Fruit fly (Drosophila melanogaster) whole organism, embryonic: ENCODE measurements around the gene Myo95E.
A peak's percentile ranks its signal among the peaks of the same experiment; 100 is the strongest.

Source experiments
- Aef1 ChIP-seq: fragments of 200-800 bp; sonication (Bioruptor generic); IDR thresholded peaks from 3 replicates; pipeline ENCODE4 v1.3.6; 2022; ENCODE audit warnings: missing biosample characterization, missing genetic modification characterization
- Awh ChIP-seq: fragments of 200-800 bp; sonication (Bioruptor generic); IDR thresholded peaks from 2 replicates; pipeline ENCODE4, ENCODE4 v1.3.6; 2022; ENCODE audit warnings: missing biosample characterization, missing genetic modification characterization
- Bdp1 ChIP-seq: fragments of 200-800 bp; sonication (Bioruptor generic); optimal IDR thresholded peaks from 3 replicates; lab custom pipeline; 2016; ENCODE audit warnings: missing biosample characterization, missing genetic modification characterization
- CG10209 ChIP-seq: fragments of 200-800 bp; sonication (Bioruptor generic); optimal IDR thresholded peaks from 3 replicates; lab custom pipeline; 2017; ENCODE audit warnings: missing biosample characterization, mild to moderate bottlenecking, missing genetic modification characterization, missing genetic modification reagents
- CG10462 ChIP-seq: fragments of 200-800 bp; sonication (Bioruptor generic); optimal IDR thresholded peaks from 2 replicates; lab custom pipeline; 2016; ENCODE audit warnings: missing biosample characterization, missing genetic modification characterization
- CG10565 ChIP-seq: fragments of 200-800 bp; sonication (Bioruptor generic); optimal IDR thresholded peaks from 3 replicates; lab custom pipeline; 2016; ENCODE audit warnings: missing biosample characterization, mild to moderate bottlenecking, missing genetic modification characterization
- CG11085 ChIP-seq: fragments of 200-800 bp; sonication (Bioruptor generic); IDR thresholded peaks from 2 replicates; pipeline ENCODE4 v1.3.6; 2022; ENCODE audit warnings: missing biosample characterization, missing genetic modification characterization
- CG12071 ChIP-seq: fragments of 200-800 bp; sonication (Bioruptor generic); optimal IDR thresholded peaks from 3 replicates; lab custom pipeline; 2018; ENCODE audit warnings: missing biosample characterization, mild to moderate bottlenecking, missing genetic modification characterization
- CG12391 ChIP-seq: fragments of 200-800 bp; sonication (Bioruptor generic); optimal IDR thresholded peaks from 3 replicates; lab custom pipeline; 2018; ENCODE audit warnings: missing biosample characterization, mild to moderate bottlenecking, missing genetic modification characterization, moderate library complexity
- CG12744 ChIP-seq: fragments of 200-800 bp; sonication (Bioruptor generic); optimal IDR thresholded peaks from 2 replicates; lab custom pipeline; 2016; ENCODE audit warnings: missing biosample characterization, missing genetic modification characterization
- CG12942 ChIP-seq: fragments of 200-800 bp; sonication (Bioruptor generic); optimal IDR thresholded peaks from 3 replicates; lab custom pipeline; 2016; ENCODE audit warnings: missing biosample characterization, missing genetic modification characterization
- CG13123 ChIP-seq: fragments of 200-800 bp; sonication (Bioruptor generic); optimal IDR thresholded peaks from 2 replicates; lab custom pipeline; 2016; ENCODE audit warnings: missing biosample characterization, missing genetic modification characterization
- CG13775 ChIP-seq: fragments of 200-800 bp; sonication (Bioruptor generic); optimal IDR thresholded peaks from 3 replicates; lab custom pipeline; 2017; ENCODE audit warnings: missing biosample characterization, mild to moderate bottlenecking, missing genetic modification characterization
- CG15073 ChIP-seq: fragments of 200-800 bp; sonication (Bioruptor generic); optimal IDR thresholded peaks from 2 replicates; lab custom pipeline; 2016; ENCODE audit warnings: missing biosample characterization, missing genetic modification characterization
- CG1603 ChIP-seq: fragments of 200-800 bp; sonication (Bioruptor generic); optimal IDR thresholded peaks from 2 replicates; lab custom pipeline; 2019; ENCODE audit warnings: missing biosample characterization, mild to moderate bottlenecking, missing genetic modification characterization, moderate library complexity
- CG16779 ChIP-seq: fragments of 200-800 bp; sonication (Bioruptor generic); IDR thresholded peaks from 2 replicates; pipeline ENCODE4 v1.3.6; 2022; ENCODE audit warnings: missing biosample characterization, missing genetic modification characterization
- CG2120 ChIP-seq: fragments of 200-800 bp; sonication (Bioruptor generic); optimal IDR thresholded peaks from 3 replicates; lab custom pipeline; 2016; ENCODE audit warnings: missing biosample characterization, missing genetic modification characterization
- CG31224 ChIP-seq: fragments of 200-800 bp; sonication (Bioruptor generic); IDR thresholded peaks from 2 replicates; pipeline ENCODE4 v1.3.6; 2022; ENCODE audit warnings: missing biosample characterization, missing genetic modification characterization
- CG3163 ChIP-seq: fragments of 200-800 bp; sonication (Bioruptor generic); optimal IDR thresholded peaks from 3 replicates; lab custom pipeline; 2016; ENCODE audit warnings: missing biosample characterization, missing genetic modification characterization
- CG34224 ChIP-seq: fragments of 200-800 bp; sonication (Bioruptor generic); IDR thresholded peaks from 3 replicates; pipeline ENCODE4 v1.3.6; 2022; ENCODE audit warnings: missing biosample characterization, missing genetic modification characterization; ENCODE audit not compliant: partially characterized antibody
- CG4424 ChIP-seq: fragments of 200-800 bp; sonication (Bioruptor generic); optimal IDR thresholded peaks from 3 replicates; lab custom pipeline; 2016; ENCODE audit warnings: missing biosample characterization, missing genetic modification characterization
- CG5180 ChIP-seq: fragments of 200-800 bp; sonication (Bioruptor generic); optimal IDR thresholded peaks from 3 replicates; lab custom pipeline; 2017; ENCODE audit warnings: missing biosample characterization, missing genetic modification characterization, mild to moderate bottlenecking, moderate library complexity, missing genetic modification reagents
- CG7745 ChIP-seq: fragments of 200-800 bp; sonication (Bioruptor generic); optimal IDR thresholded peaks from 2 replicates; lab custom pipeline; 2018; ENCODE audit warnings: missing biosample characterization, mild to moderate bottlenecking, missing genetic modification characterization, moderate library complexity
- CG7987 ChIP-seq: fragments of 200-800 bp; sonication (Bioruptor generic); optimal IDR thresholded peaks from 2 replicates; lab custom pipeline; 2018; ENCODE audit warnings: missing biosample characterization, mild to moderate bottlenecking, missing genetic modification characterization, moderate library complexity
- CG9215 ChIP-seq: fragments of 200-800 bp; sonication (Bioruptor generic); IDR thresholded peaks from 2 replicates; pipeline ENCODE4 v1.3.6; 2022; ENCODE audit warnings: missing biosample characterization, missing genetic modification characterization
- Chrac-16 ChIP-seq: fragments of 200-800 bp; sonication (Bioruptor generic); optimal IDR thresholded peaks from 3 replicates; lab custom pipeline; 2016; ENCODE audit warnings: missing biosample characterization, missing genetic modification characterization
- Dad ChIP-seq: fragments of 200-800 bp; sonication (Bioruptor generic); optimal IDR thresholded peaks from 3 replicates; lab custom pipeline; 2016; ENCODE audit warnings: missing biosample characterization, missing genetic modification characterization
- Dek ChIP-seq: fragments of 200-800 bp; sonication (Bioruptor generic); optimal IDR thresholded peaks from 3 replicates; lab custom pipeline; 2019; ENCODE audit warnings: missing biosample characterization, mild to moderate bottlenecking, missing genetic modification characterization, moderate library complexity
- Doc2 ChIP-seq: fragments of 200-800 bp; sonication (Bioruptor generic); IDR thresholded peaks from 2 replicates; pipeline ENCODE4 v1.3.6; 2022; ENCODE audit warnings: missing biosample characterization, missing genetic modification characterization
- Doc3 ChIP-seq: fragments of 200-800 bp; sonication (Bioruptor generic); IDR thresholded peaks from 3 replicates; pipeline ENCODE4 v1.3.6; 2022; ENCODE audit warnings: missing biosample characterization, missing genetic modification characterization; ENCODE audit not compliant: partially characterized antibody
- HHEX ChIP-seq: fragments of 200-800 bp; sonication (Bioruptor generic); optimal IDR thresholded peaks from 3 replicates; lab custom pipeline; 2017; ENCODE audit warnings: missing biosample characterization, mild to moderate bottlenecking, missing genetic modification characterization, missing genetic modification reagents
- Hr78 ChIP-seq, 2 experiments: fragments of 200-800 bp in 1 of 2; fragments of >200 bp in 1 of 2; sonication (Bioruptor generic) in 1 of 2; optimal IDR thresholded peaks; 2 replicates each; lab custom pipeline; 2017 to 2019; ENCODE audit warnings: missing biosample characterization in 2 of 2, missing genetic modification characterization in 2 of 2, mild to moderate bottlenecking in 1 of 2, moderate library complexity in 1 of 2
- Lhr ChIP-seq: fragments of 200-800 bp; sonication (Bioruptor generic); optimal IDR thresholded peaks from 3 replicates; lab custom pipeline; 2017; ENCODE audit warnings: mild to moderate bottlenecking, missing biosample characterization, missing genetic modification reagents, missing genetic modification characterization
- Nf-YB ChIP-seq: fragments of 200-800 bp; sonication (Bioruptor generic); optimal IDR thresholded peaks from 3 replicates; lab custom pipeline; 2019; ENCODE audit warnings: missing biosample characterization, mild to moderate bottlenecking, missing genetic modification characterization, moderate library complexity
- Optix ChIP-seq: fragments of 200-800 bp; sonication (Bioruptor generic); IDR thresholded peaks from 3 replicates; pipeline ENCODE4 v1.3.6; 2022; ENCODE audit warnings: missing biosample characterization, missing genetic modification characterization
- Pdp1 ChIP-seq, 2 experiments: fragments of 200-800 bp; sonication (Bioruptor generic); optimal IDR thresholded peaks; 3 replicates each; lab custom pipeline; 2016; ENCODE audit warnings: missing biosample characterization in 2 of 2, missing genetic modification characterization in 2 of 2, mild to moderate bottlenecking in 1 of 2, moderate library complexity in 1 of 2
- Xbp1 ChIP-seq: fragments of 200-800 bp; sonication (Bioruptor generic); optimal IDR thresholded peaks from 3 replicates; lab custom pipeline; 2016; ENCODE audit warnings: missing biosample characterization, mild to moderate bottlenecking, missing genetic modification characterization
- ac ChIP-seq: fragments of 200-800 bp; sonication (Bioruptor generic); optimal IDR thresholded peaks from 3 replicates; lab custom pipeline; 2017; ENCODE audit warnings: missing biosample characterization, mild to moderate bottlenecking, missing genetic modification characterization
- bcd ChIP-seq: fragments of 200-800 bp; sonication (Bioruptor generic); optimal IDR thresholded peaks from 2 replicates; lab custom pipeline; 2017; ENCODE audit warnings: missing biosample characterization, mild to moderate bottlenecking, missing genetic modification characterization
- btn ChIP-seq: fragments of 200-800 bp; sonication (Bioruptor generic); optimal IDR thresholded peaks from 2 replicates; lab custom pipeline; 2016; ENCODE audit warnings: missing biosample characterization, missing genetic modification characterization
- chif ChIP-seq, 2 experiments: fragments of 200-800 bp; sonication (Bioruptor generic); optimal IDR thresholded peaks; 3 replicates each; lab custom pipeline; 2016; ENCODE audit warnings: missing biosample characterization in 2 of 2, missing genetic modification characterization in 2 of 2
- corto ChIP-seq: fragments of 200-800 bp; sonication (Bioruptor generic); optimal IDR thresholded peaks from 2 replicates; lab custom pipeline; 2016; ENCODE audit warnings: missing biosample characterization, mild to moderate bottlenecking, missing genetic modification characterization, moderate library complexity
- dati ChIP-seq: fragments of 200-800 bp; sonication (Bioruptor generic); IDR thresholded peaks from 2 replicates; pipeline ENCODE4 v1.3.6; 2022; ENCODE audit warnings: missing biosample characterization, missing genetic modification characterization
- en ChIP-seq: fragments of 200-800 bp; sonication (Bioruptor generic); optimal IDR thresholded peaks from 2 replicates; lab custom pipeline; 2016; ENCODE audit warnings: missing biosample characterization, missing genetic modification characterization
- otp ChIP-seq: fragments of 200-800 bp; sonication (Bioruptor generic); IDR thresholded peaks from 3 replicates; pipeline ENCODE4, ENCODE4 v1.3.6; 2022; ENCODE audit warnings: missing biosample characterization, missing genetic modification characterization
- p53 ChIP-seq: fragments of 200-800 bp; sonication (Bioruptor generic); optimal IDR thresholded peaks from 2 replicates; lab custom pipeline; 2016; ENCODE audit warnings: missing biosample characterization, missing genetic modification characterization
- pzg ChIP-seq: fragments of 200-800 bp; sonication (Bioruptor generic); optimal IDR thresholded peaks from 3 replicates; lab custom pipeline; 2018; ENCODE audit warnings: missing biosample characterization, mild to moderate bottlenecking, missing genetic modification characterization, moderate library complexity
- schlank ChIP-seq: fragments of 200-800 bp; sonication (Bioruptor generic); optimal IDR thresholded peaks from 2 replicates; lab custom pipeline; 2018; ENCODE audit warnings: missing biosample characterization, mild to moderate bottlenecking, missing genetic modification characterization
- sim ChIP-seq: fragments of 200-800 bp; sonication (Bioruptor generic); IDR thresholded peaks from 2 replicates; pipeline ENCODE4 v1.3.6; 2022; ENCODE audit warnings: missing biosample characterization, missing genetic modification characterization
- zen2 ChIP-seq: fragments of 200-800 bp; sonication (Bioruptor generic); IDR thresholded peaks from 3 replicates; pipeline ENCODE4 v1.3.6; 2022; ENCODE audit warnings: missing biosample characterization, missing genetic modification characterization; ENCODE audit not compliant: partially characterized antibody

Gene Myo95E

dm6 chr3R:24106059-24106631 lies 55.2 kb downstream of the Myo95E start (continued):
- peak in 1 of 2 experiments; percentile 96 for TF ChIP-seq Pdp1 (GFP tag; optimal IDR thresholded peaks at IDR 0.05; lab: Kevin White, UChicago)
- TF ChIP-seq CG7987 (GFP tag; lab: Kevin White, UChicago), result no peak
- TF ChIP-seq CG10565 (GFP tag; lab: Kevin White, UChicago), result no peak
- TF ChIP-seq p53, result peak; percentile 2
- TF ChIP-seq CG15073 (GFP tag; lab: Kevin White, UChicago), result no peak
- TF ChIP-seq Doc2, result no peak
- TF ChIP-seq CG13123 (GFP tag; lab: Kevin White, UChicago), result peak; percentile 8
- TF ChIP-seq Lhr (GFP tag; lab: Kevin White, UChicago), result no peak
- TF ChIP-seq sim (GFP tag; lab: Robert Waterston, UW), result no peak
- TF ChIP-seq Hr78 (GFP tag; optimal IDR thresholded peaks at IDR 0.05; lab: Kevin White, UChicago), result no peak
- peak; percentile 28 for TF ChIP-seq CG13775 (GFP tag; lab: Kevin White, UChicago)
- TF ChIP-seq CG10462, result no peak
- no peak for TF ChIP-seq Doc3 (GFP tag; lab: Robert Waterston, UW)
- TF ChIP-seq CG11085 (GFP tag; lab: Robert Waterston, UW), result no peak
- no peak for TF ChIP-seq Aef1 (GFP tag; lab: Robert Waterston, UW)
- TF ChIP-seq CG34224 (GFP tag; lab: Robert Waterston, UW), result no peak
- no peak for TF ChIP-seq CG3163 (GFP tag; lab: Kevin White, UChicago)
- peak; percentile 11 for TF ChIP-seq pzg (GFP tag; lab: Kevin White, UChicago)
- peak; percentile 57 for TF ChIP-seq CG12391 (tag; lab: Kevin White, UChicago)
- peak; percentile 11 for TF ChIP-seq Dek (tag; lab: Kevin White, UChicago)
- no peak for TF ChIP-seq Awh
- TF ChIP-seq CG12071 (GFP tag; lab: Kevin White, UChicago), result peak; percentile 30
- TF ChIP-seq otp (GFP tag; lab: Robert Waterston, UW), result no peak
- TF ChIP-seq Nf-YB (GFP tag; lab: Kevin White, UChicago), result no peak
- TF ChIP-seq CG4424 (GFP tag; lab: Kevin White, UChicago), result peak; percentile 44
- TF ChIP-seq chif (GFP tag; optimal IDR thresholded peaks at IDR 0.05; lab: Kevin White, UChicago), result peak in 1 of 2 experiments; percentile 9
- no peak for TF ChIP-seq CG7745 (tag; lab: Kevin White, UChicago)
- peak; percentile 28 for TF ChIP-seq HHEX (GFP tag; lab: Kevin White, UChicago)
- no peak for TF ChIP-seq schlank (tag; lab: Kevin White, UChicago)
- TF ChIP-seq Optix, result no peak
- TF ChIP-seq CG9215 (GFP tag; lab: Robert Waterston, UW), result no peak
- TF ChIP-seq CG12744, result peak; percentile 12
- TF ChIP-seq en (GFP tag; lab: Kevin White, UChicago), result no peak
- TF ChIP-seq zen2, result no peak
- no peak for TF ChIP-seq dati (GFP tag; lab: Robert Waterston, UW)
- peak; percentile 82 for TF ChIP-seq corto (GFP tag; lab: Kevin White, UChicago)
- TF ChIP-seq CG16779, result no peak
- TF ChIP-seq Dad (GFP tag; lab: Kevin White, UChicago), result peak; percentile 45
- TF ChIP-seq CG10209 (GFP tag; lab: Kevin White, UChicago), result peak; percentile 39
- TF ChIP-seq Xbp1 (GFP tag; lab: Kevin White, UChicago), result peak; percentile 73
- TF ChIP-seq CG12942 (GFP tag; lab: Kevin White, UChicago), result peak; percentile 29
- TF ChIP-seq Chrac-16 (GFP tag; lab: Kevin White, UChicago), result peak; percentile 34
- no peak for TF ChIP-seq bcd (GFP tag; lab: Kevin White, UChicago)
- no peak for TF ChIP-seq CG31224 (GFP tag; lab: Robert Waterston, UW)
- TF ChIP-seq CG5180 (GFP tag; lab: Kevin White, UChicago), result peak; percentile 16
- no peak for TF ChIP-seq ac (GFP tag; lab: Kevin White, UChicago)
- TF ChIP-seq btn, result no peak
- peak; percentile 25 for TF ChIP-seq Bdp1 (GFP tag; lab: Kevin White, UChicago)
- TF ChIP-seq CG1603 (tag; lab: Kevin White, UChicago), result peak; percentile 52
- TF ChIP-seq CG2120, result peak; percentile 67
